Worm (Caenorhabditis elegans) whole organism, young adult: ENCODE results near the gene H38K22.6.
A peak's percentile ranks its signal among the peaks of the same experiment; 100 is the strongest.

Source experiments
- B0261.1 ChIP-seq: sonication (generic microtip); optimal IDR thresholded peaks from 2 replicates; lab custom pipeline; 2016; ENCODE audit warnings: mild to moderate bottlenecking, missing genetic modification characterization, moderate library complexity, missing compliant biosample characterization
- B0336.3 ChIP-seq: fragments of 200-800 bp; sonication (Bioruptor generic); IDR thresholded peaks from 2 replicates; pipeline ENCODE4 v1.3.6; 2022; ENCODE audit warnings: missing genetic modification characterization, missing compliant biosample characterization
- F33H1.4 ChIP-seq: fragments of 200-800 bp; sonication (Bioruptor generic); IDR thresholded peaks from 2 replicates; pipeline ENCODE4 v1.3.6; 2022; ENCODE audit warnings: missing genetic modification reagents, missing genetic modification characterization, missing compliant biosample characterization
- F39B2.1 ChIP-seq: fragments of 200-800 bp; sonication (Bioruptor generic); IDR thresholded peaks from 2 replicates; pipeline ENCODE4 v1.3.6; 2022; ENCODE audit warnings: missing genetic modification reagents, missing genetic modification characterization, missing compliant biosample characterization
- F52B5.7 ChIP-seq: sonication (generic microtip); optimal IDR thresholded peaks from 2 replicates; lab custom pipeline; 2016; ENCODE audit warnings: mild to moderate bottlenecking, missing genetic modification characterization, missing compliant biosample characterization
- F57A8.1 ChIP-seq: fragments of 200-800 bp; sonication (Bioruptor generic); optimal IDR thresholded peaks from 2 replicates; lab custom pipeline; 2018; ENCODE audit warnings: mild to moderate bottlenecking, missing genetic modification characterization, moderate library complexity, missing compliant biosample characterization
- T07F8.4 ChIP-seq: sonication (generic microtip); optimal IDR thresholded peaks from 2 replicates; lab custom pipeline; 2016; ENCODE audit warnings: mild to moderate bottlenecking, missing genetic modification characterization, moderate library complexity, missing compliant biosample characterization
- Y95B8A.8 ChIP-seq: fragments of 200-800 bp; sonication (Bioruptor generic); IDR thresholded peaks from 2 replicates; pipeline ENCODE4 v1.3.6; 2022; ENCODE audit warnings: missing genetic modification reagents, missing genetic modification characterization, missing compliant biosample characterization
- ZK185.1 ChIP-seq: sonication (generic microtip); optimal IDR thresholded peaks from 2 replicates; lab custom pipeline; 2016; ENCODE audit warnings: mild to moderate bottlenecking, missing genetic modification characterization, missing compliant biosample characterization; ENCODE audit not compliant: poor library complexity, severe bottlenecking
- akir-1 ChIP-seq: fragments of 200-800 bp; sonication (Bioruptor generic); optimal IDR thresholded peaks from 2 replicates; lab custom pipeline; 2018; ENCODE audit warnings: mild to moderate bottlenecking, missing genetic modification characterization, moderate library complexity, missing compliant biosample characterization
- aptf-3 ChIP-seq: fragments of 200-800 bp; sonication (Bioruptor generic); IDR thresholded peaks from 2 replicates; pipeline ENCODE4 v1.3.6; 2022; ENCODE audit warnings: missing genetic modification characterization, missing compliant biosample characterization
- cebp-1 ChIP-seq, 2 experiments: fragments of 200-800 bp in 1 of 2; sonication (Bioruptor generic) in 1 of 2; sonication (generic microtip) in 1 of 2; IDR thresholded peaks in 1 of 2; optimal IDR thresholded peaks in 1 of 2; 2 replicates each; pipeline versions ENCODE4 v1.3.6 to Lab custom; 2017 to 2022; ENCODE audit warnings: missing compliant biosample characterization in 2 of 2, missing genetic modification characterization in 2 of 2, mild to moderate bottlenecking in 1 of 2, missing genetic modification reagents in 1 of 2, moderate library complexity in 1 of 2
- cebp-2 ChIP-seq: fragments of 200-800 bp; sonication (Bioruptor generic); IDR thresholded peaks from 2 replicates; pipeline ENCODE4 v1.3.6; 2022; ENCODE audit warnings: missing genetic modification characterization, missing compliant biosample characterization
- ceh-100 ChIP-seq: fragments of 200-800 bp; sonication (Bioruptor generic); IDR thresholded peaks from 2 replicates; pipeline ENCODE4 v1.3.6; 2022; ENCODE audit warnings: missing genetic modification reagents, missing genetic modification characterization, missing compliant biosample characterization
- ceh-27 ChIP-seq: fragments of 200-800 bp; sonication (Bioruptor generic); optimal IDR thresholded peaks from 2 replicates; lab custom pipeline; 2018; ENCODE audit warnings: mild to moderate bottlenecking, missing genetic modification characterization, moderate library complexity, missing compliant biosample characterization
- ets-4 ChIP-seq: fragments of 200-800 bp; sonication (Bioruptor generic); optimal IDR thresholded peaks from 2 replicates; lab custom pipeline; 2018; ENCODE audit warnings: mild to moderate bottlenecking, missing genetic modification characterization, missing compliant biosample characterization
- fkh-3 ChIP-seq: sonication (generic microtip); optimal IDR thresholded peaks from 2 replicates; lab custom pipeline; 2016; ENCODE audit warnings: mild to moderate bottlenecking, missing genetic modification characterization, missing compliant biosample characterization
- gei-17 ChIP-seq: fragments of 200-800 bp; sonication (Bioruptor generic); optimal IDR thresholded peaks from 2 replicates; lab custom pipeline; 2018; ENCODE audit warnings: mild to moderate bottlenecking, missing genetic modification characterization, missing compliant biosample characterization
- hmg-1.2 ChIP-seq: fragments of 200-800 bp; sonication (Bioruptor generic); IDR thresholded peaks from 2 replicates; pipeline ENCODE4 v1.3.6; 2022; ENCODE audit warnings: missing genetic modification reagents, missing genetic modification characterization, missing compliant biosample characterization
- hsf-1 ChIP-seq: fragments of 200-800 bp; sonication (Bioruptor generic); IDR thresholded peaks from 2 replicates; pipeline ENCODE4 v1.3.6; 2022; ENCODE audit warnings: missing genetic modification reagents, missing genetic modification characterization, missing compliant biosample characterization
- lag-1 ChIP-seq: fragments of 200-800 bp; sonication (Bioruptor generic); IDR thresholded peaks from 2 replicates; pipeline ENCODE4 v1.3.6; 2022; ENCODE audit warnings: missing genetic modification reagents, missing genetic modification characterization, missing compliant biosample characterization
- let-607 ChIP-seq, 2 experiments: fragments of 200-800 bp in 1 of 2; sonication (Bioruptor generic) in 1 of 2; sonication (generic microtip) in 1 of 2; optimal IDR thresholded peaks; 2 replicates each; lab custom pipeline; 2016 to 2018; ENCODE audit warnings: mild to moderate bottlenecking in 2 of 2, missing compliant biosample characterization in 2 of 2, missing genetic modification characterization in 2 of 2, moderate library complexity in 2 of 2, missing genotype in 1 of 2
- lin-54 ChIP-seq: fragments of 200-800 bp; sonication (Bioruptor generic); optimal IDR thresholded peaks from 2 replicates; lab custom pipeline; 2018; ENCODE audit warnings: mild to moderate bottlenecking, missing genetic modification characterization, missing compliant biosample characterization
- lsl-1 ChIP-seq: fragments of 200-800 bp; sonication (Bioruptor generic); optimal IDR thresholded peaks from 2 replicates; lab custom pipeline; 2018; ENCODE audit warnings: mild to moderate bottlenecking, missing genetic modification characterization, moderate library complexity, missing compliant biosample characterization
- madf-3 ChIP-seq: fragments of 200-800 bp; sonication (Bioruptor generic); IDR thresholded peaks from 2 replicates; pipeline ENCODE4 v1.3.6; 2022; ENCODE audit warnings: missing genetic modification reagents, missing genetic modification characterization, missing compliant biosample characterization
- madf-8 ChIP-seq: fragments of 200-800 bp; sonication (Bioruptor generic); conservative IDR thresholded peaks from 2 replicates; pipeline ENCODE4 v1.3.6; 2022; ENCODE audit warnings: missing genetic modification reagents, missing genetic modification characterization, missing compliant biosample characterization
- mcd-1 ChIP-seq: fragments of 200-800 bp; sonication (Bioruptor generic); IDR thresholded peaks from 2 replicates; pipeline ENCODE4 v1.3.6; 2022; ENCODE audit warnings: missing genetic modification reagents, missing genetic modification characterization, missing compliant biosample characterization
- mel-28 ChIP-seq: sonication (generic microtip); optimal IDR thresholded peaks from 2 replicates; lab custom pipeline; 2016; ENCODE audit warnings: borderline replicate concordance, mild to moderate bottlenecking, missing genetic modification characterization, missing compliant biosample characterization
- mes-4 ChIP-seq: sonication (generic microtip); optimal IDR thresholded peaks from 2 replicates; lab custom pipeline; 2016; ENCODE audit warnings: missing genotype, missing genetic modification characterization, missing compliant biosample characterization
- nfya-1 ChIP-seq: sonication (generic microtip); optimal IDR thresholded peaks from 2 replicates; lab custom pipeline; 2017; ENCODE audit warnings: antibody characterized with exemption, missing compliant biosample characterization, missing genetic modification characterization, borderline replicate concordance; ENCODE audit not compliant: insufficient read depth
- nfyb-1 ChIP-seq: fragments of 200-800 bp; sonication (Bioruptor generic); IDR thresholded peaks from 2 replicates; pipeline ENCODE4 v1.3.6; 2022; ENCODE audit warnings: missing genetic modification reagents, missing genetic modification characterization, missing compliant biosample characterization
- nhr-120 ChIP-seq: fragments of 200-800 bp; sonication (Bioruptor generic); IDR thresholded peaks from 2 replicates; pipeline ENCODE4 v1.3.6; 2022; ENCODE audit warnings: missing genetic modification characterization, missing compliant biosample characterization
- rcor-1 ChIP-seq: fragments of 200-800 bp; sonication (Bioruptor generic); IDR thresholded peaks from 2 replicates; pipeline ENCODE4 v1.3.6; 2022; ENCODE audit warnings: missing genetic modification reagents, missing genetic modification characterization, missing compliant biosample characterization
- repo-1 ChIP-seq: sonication (generic microtip); optimal IDR thresholded peaks from 2 replicates; lab custom pipeline; 2017; ENCODE audit warnings: mild to moderate bottlenecking, missing genetic modification characterization, missing compliant biosample characterization
- rpc-1 ChIP-seq, 2 experiments: fragments of 150-350 bp in 1 of 2; sonication (generic microtip) in 1 of 2; optimal IDR thresholded peaks; 2 replicates each; lab custom pipeline; 2014 to 2018; ENCODE audit warnings: missing biosample characterization in 1 of 2, missing genetic modification characterization in 1 of 2, missing genetic modification reagents in 1 of 2, missing genotype in 1 of 2
- sea-2 ChIP-seq: fragments of 200-800 bp; sonication (Bioruptor generic); IDR thresholded peaks from 2 replicates; pipeline ENCODE4 v1.3.6; 2022; ENCODE audit warnings: missing genetic modification characterization, missing compliant biosample characterization
- snpc-1.1 ChIP-seq: sonication (generic microtip); optimal IDR thresholded peaks from 2 replicates; lab custom pipeline; 2017; ENCODE audit warnings: missing genetic modification characterization, mild to moderate bottlenecking, missing compliant biosample characterization, antibody characterized with exemption, moderate library complexity, missing genotype, missing genetic modification reagents; ENCODE audit not compliant: insufficient read depth
- sptf-2 ChIP-seq: fragments of 200-800 bp; sonication (Bioruptor generic); optimal IDR thresholded peaks from 2 replicates; lab custom pipeline; 2018; ENCODE audit warnings: mild to moderate bottlenecking, missing genetic modification characterization, missing compliant biosample characterization
- tbp1 ChIP-seq: fragments of 200-800 bp; sonication (Bioruptor generic); optimal IDR thresholded peaks from 2 replicates; lab custom pipeline; 2018; ENCODE audit warnings: mild to moderate bottlenecking, missing genetic modification characterization, missing compliant biosample characterization
- tbx-9 ChIP-seq: sonication (generic microtip); optimal IDR thresholded peaks from 2 replicates; lab custom pipeline; 2016; ENCODE audit warnings: borderline replicate concordance, missing genetic modification characterization, inconsistent platforms, missing compliant biosample characterization
- xnd-1 ChIP-seq: sonication (generic microtip); optimal IDR thresholded peaks from 2 replicates; lab custom pipeline; 2016; ENCODE audit warnings: missing genotype, missing genetic modification reagents, missing genetic modification characterization, missing compliant biosample characterization
- ztf-25 ChIP-seq: fragments of 200-800 bp; sonication (Bioruptor generic); IDR thresholded peaks from 2 replicates; pipeline ENCODE4 v1.3.6; 2022; ENCODE audit warnings: missing genetic modification reagents, missing genetic modification characterization, missing compliant biosample characterization
- ztf-28 ChIP-seq: fragments of 200-800 bp; sonication (Bioruptor generic); IDR thresholded peaks from 2 replicates; pipeline ENCODE4 v1.3.6; 2022; ENCODE audit warnings: missing genetic modification reagents, missing genetic modification characterization, missing compliant biosample characterization
- ztf-6 ChIP-seq: fragments of 200-800 bp; sonication (Bioruptor generic); IDR thresholded peaks from 2 replicates; pipeline ENCODE4 v1.3.6; 2022; ENCODE audit warnings: missing genetic modification reagents, missing genetic modification characterization, missing compliant biosample characterization

H38K22.6 gene

DNA sequence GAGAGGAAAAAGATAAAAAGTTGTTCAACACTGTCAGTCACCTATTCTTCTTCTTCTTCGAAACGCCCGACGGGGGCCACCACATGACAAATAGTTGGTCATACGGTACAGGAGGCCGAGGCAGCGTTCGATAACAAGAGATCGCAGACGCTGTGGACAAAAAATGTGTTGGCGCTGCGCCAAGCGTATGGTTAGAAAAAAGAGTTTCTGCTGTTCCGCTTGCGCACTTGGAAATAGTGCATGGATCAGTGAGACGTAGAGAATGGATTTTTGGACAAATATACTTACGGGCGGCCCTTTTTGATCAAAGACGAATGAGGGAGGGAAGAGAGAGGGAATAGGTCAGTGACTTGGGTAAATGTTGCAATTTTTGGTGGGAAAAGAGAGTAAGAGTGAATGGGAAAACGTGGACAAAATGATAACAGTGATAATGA is 35.5 kb upstream of the H38K22.6 start (continued):
- TF ChIP-seq F52B5.7 = no peak
- no peak for TF ChIP-seq F57A8.1
- peak; percentile 40 for TF ChIP-seq ets-4 (GFP tag; lab: Kevin White, UChicago)
- TF ChIP-seq F39B2.1 (GFP tag; lab: Robert Waterston, UW) = no peak
- peak; percentile 68; the same call in 1 of the 2 replicates for TF ChIP-seq nfyb-1
- peak; percentile 51 for TF ChIP-seq ceh-27 (GFP tag; lab: Kevin White, UChicago)
- TF ChIP-seq B0261.1 (tag; lab: Kevin White, UChicago) = no peak
- no peak for TF ChIP-seq mes-4 (tag; lab: Kevin White, UChicago)
- TF ChIP-seq repo-1 (tag; lab: Kevin White, UChicago) = no peak
- TF ChIP-seq xnd-1 (tag; lab: Kevin White, UChicago) = no peak
- TF ChIP-seq madf-3 (GFP tag; lab: Robert Waterston, UW) = no peak
- no peak for TF ChIP-seq ceh-100 (GFP tag; lab: Robert Waterston, UW)
- TF ChIP-seq mcd-1 = peak; percentile 61
- no peak for TF ChIP-seq mel-28 (tag; lab: Kevin White, UChicago)
- TF ChIP-seq ZK185.1 (tag; lab: Kevin White, UChicago) = no peak
- no peak for TF ChIP-seq hsf-1 (GFP tag; lab: Robert Waterston, UW)
- TF ChIP-seq sptf-2 = no peak
- no peak for TF ChIP-seq cebp-1 (GFP tag; IDR thresholded peaks at IDR 0.05; lab: Robert Waterston, UW)
- peak; percentile 77 for TF ChIP-seq cebp-1 (tag; optimal IDR thresholded peaks at IDR 0.05; lab: Kevin White, UChicago)
- peak; percentile 32 for TF ChIP-seq lin-54 (GFP tag; lab: Kevin White, UChicago)
- TF ChIP-seq nhr-120 (GFP tag; lab: Robert Waterston, UW) = no peak
- TF ChIP-seq F33H1.4 (GFP tag; lab: Robert Waterston, UW) = no peak
- no peak for TF ChIP-seq snpc-1.1 (tag; lab: Kevin White, UChicago)
- TF ChIP-seq lsl-1 (GFP tag; lab: Kevin White, UChicago) = no peak
- TF ChIP-seq fkh-3 (tag; lab: Kevin White, UChicago) = no peak
- no peak for TF ChIP-seq T07F8.4 (tag; lab: Kevin White, UChicago)
- peak; percentile 55 to 58 for TF ChIP-seq let-607 (tag; optimal IDR thresholded peaks at IDR 0.05; lab: Kevin White, UChicago)
- peak; percentile 36 for TF ChIP-seq gei-17 (GFP tag; lab: Kevin White, UChicago)

- TF ChIP-seq nfya-1 (no peak), rpc-1 (optimal IDR thresholded peaks at IDR 0.05; lab: Kevin White, UChicago) (no peak), rpc-1 (tag; optimal IDR thresholded peaks at IDR 0.05; lab: Kevin White, UChicago) (no peak), ztf-28 (GFP tag; lab: Robert Waterston, UW) (no peak), B0336.3 (no peak), cebp-2 (GFP tag; lab: Robert Waterston, UW) (no peak), snpc-1.1 (tag; lab: Kevin White, UChicago) (no peak), Y95B8A.8 (GFP tag; lab: Robert Waterston, UW) (no peak), tbp1 (GFP tag; lab: Kevin White, UChicago) (no peak), akir-1 (GFP tag; lab: Kevin White, UChicago) (no peak), hmg-1.2 (GFP tag; lab: Robert Waterston, UW) (no peak), fkh-3 (tag; lab: Kevin White, UChicago) (no peak), sea-2 (GFP tag; lab: Robert Waterston, UW) (no peak), lag-1 (GFP tag; lab: Robert Waterston, UW) (no peak), sptf-2 (no peak), madf-8 (GFP tag; lab: Robert Waterston, UW) (no peak), rcor-1 (GFP tag; lab: Robert Waterston, UW) (no peak), aptf-3 (GFP tag; lab: Robert Waterston, UW) (no peak), ztf-6 (GFP tag; lab: Robert Waterston, UW) (no peak), tbx-9 (tag; lab: Kevin White, UChicago) (no peak), ztf-25 (GFP tag; lab: Robert Waterston, UW) (no peak)
These were observed 32.8 kb upstream of the H38K22.6 start, which contains the start of gene R10E4.3 for ce11 chrIII:4287379-4287778. Gene R10E4.3 (minus strand): TSS chrIII:4287479.
